Fruit fly (Drosophila melanogaster): ENCODE measurements around the gene CG14879.

CG14879 gene

DNA sequence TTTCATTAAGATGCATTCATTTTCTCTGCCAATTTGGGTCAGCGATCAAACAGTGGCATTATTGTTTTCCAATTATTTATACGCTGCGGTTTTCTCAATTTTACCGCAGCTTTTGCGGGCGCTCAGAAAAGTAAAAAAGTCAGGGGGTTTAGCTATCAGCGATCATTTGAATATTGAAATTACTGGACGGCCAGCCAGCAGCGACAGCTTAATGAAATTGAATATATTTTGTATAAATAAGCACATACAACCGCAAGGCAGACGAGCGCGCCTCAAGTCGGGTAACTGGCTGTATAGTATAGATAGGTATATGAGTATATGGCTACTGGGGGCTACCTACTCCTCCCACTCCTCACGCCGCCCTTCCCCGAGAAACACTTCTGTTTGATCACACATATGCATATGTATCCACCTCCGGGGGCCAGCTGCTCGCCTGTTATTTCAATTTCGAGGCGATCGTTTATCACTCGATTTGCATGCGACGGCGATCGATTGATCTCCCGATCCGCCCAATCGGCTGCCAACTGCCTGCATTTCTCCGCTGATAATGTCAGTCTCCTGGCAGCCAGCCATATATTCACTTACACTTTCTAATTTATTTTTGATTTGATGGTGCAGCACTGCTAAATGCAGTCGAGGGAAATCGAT lies 7.3 kb upstream of the CG14879 start:
- TF ChIP-seq h (optimal IDR thresholded peaks at IDR 0.05) (no peak), Sin3A (optimal IDR thresholded peaks at IDR 0.05) (no peak), Myc (optimal IDR thresholded peaks at IDR 0.05) (no peak), psq (optimal IDR thresholded peaks at IDR 0.05) (no peak), insv (optimal IDR thresholded peaks at IDR 0.05) (no peak), ttk (optimal IDR thresholded peaks at IDR 0.05) (no peak)

DNA sequence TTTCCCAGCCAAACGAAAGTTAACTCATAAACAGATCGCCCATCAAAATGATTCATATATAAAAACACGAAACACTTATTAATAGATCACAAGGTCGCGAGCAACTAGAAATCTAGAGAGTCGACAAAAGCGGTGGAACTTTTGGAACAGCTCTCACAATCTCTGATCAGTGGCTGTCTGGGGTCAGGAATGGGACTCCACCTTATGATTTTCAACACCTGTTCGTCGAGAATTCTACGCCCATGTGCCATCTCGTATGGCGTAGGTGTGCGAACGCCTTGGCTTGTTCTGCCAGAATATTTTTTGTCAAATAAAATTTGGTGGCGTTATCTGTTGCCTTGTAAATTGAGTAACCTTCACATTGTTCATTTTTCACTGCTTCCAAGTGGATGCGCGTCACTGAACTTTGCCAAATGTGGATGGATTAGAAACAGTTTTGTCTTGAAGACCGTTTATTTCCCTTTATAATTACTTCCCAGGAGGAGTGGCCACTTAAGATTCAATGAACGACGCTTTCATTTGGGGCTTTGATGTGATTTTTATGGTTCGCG lies 6.4 kb upstream of the CG14879 start:
- no peak for TF ChIP-seq ttk (optimal IDR thresholded peaks at IDR 0.05)
- no peak for TF ChIP-seq Myc (optimal IDR thresholded peaks at IDR 0.05)
- TF ChIP-seq insv (optimal IDR thresholded peaks at IDR 0.05): no peak
- TF ChIP-seq h (optimal IDR thresholded peaks at IDR 0.05): no peak
- no peak for TF ChIP-seq Sin3A (optimal IDR thresholded peaks at IDR 0.05)
- TF ChIP-seq psq (optimal IDR thresholded peaks at IDR 0.05): no peak

DNA sequence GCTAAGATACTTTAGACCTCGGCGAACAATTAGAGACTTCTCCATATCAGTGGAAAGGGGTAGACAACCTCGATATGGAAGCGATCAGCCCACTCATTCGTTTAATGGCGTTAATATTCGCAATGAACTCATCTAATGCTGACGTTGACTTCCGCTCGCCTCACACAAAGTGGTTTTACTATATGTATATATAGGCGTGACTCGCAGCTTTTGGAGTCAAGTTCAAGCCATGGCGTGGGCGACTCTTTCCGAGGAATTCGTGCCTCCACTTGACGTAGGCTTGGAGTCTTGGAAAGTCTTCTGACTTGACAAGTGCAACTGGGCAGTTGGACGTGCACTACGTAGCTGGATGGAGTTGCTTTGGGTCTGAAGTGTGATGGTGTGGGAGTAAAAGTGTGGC lies 4.6 kb upstream of the CG14879 start:
- TF ChIP-seq ttk (optimal IDR thresholded peaks at IDR 0.05) (no peak), insv (optimal IDR thresholded peaks at IDR 0.05) (no peak), Sin3A (optimal IDR thresholded peaks at IDR 0.05) (no peak), psq (optimal IDR thresholded peaks at IDR 0.05) (no peak), Myc (optimal IDR thresholded peaks at IDR 0.05) (no peak), h (optimal IDR thresholded peaks at IDR 0.05) (no peak)

DNA sequence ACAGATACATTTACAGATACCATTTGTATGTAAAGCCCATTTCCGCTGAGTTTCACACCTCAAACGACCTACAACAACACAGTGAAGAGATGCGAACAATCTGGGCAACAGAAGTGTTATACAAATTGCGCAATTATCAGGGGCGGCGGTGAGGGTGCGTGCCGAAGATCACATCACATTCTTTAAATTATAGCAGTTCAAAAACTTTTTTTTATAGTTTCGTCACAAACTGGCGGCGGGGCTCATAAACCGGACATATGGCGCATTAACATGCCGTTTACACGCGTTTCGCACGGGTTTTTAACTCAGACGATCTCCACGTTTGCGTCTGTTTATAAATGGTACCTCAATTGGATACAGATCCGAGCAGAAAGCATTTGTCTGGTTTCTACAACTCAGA lies 4.2 kb upstream of the CG14879 start:
- TF ChIP-seq ttk (optimal IDR thresholded peaks at IDR 0.05) (no peak), Sin3A (optimal IDR thresholded peaks at IDR 0.05) (no peak), insv (optimal IDR thresholded peaks at IDR 0.05) (no peak), Myc (optimal IDR thresholded peaks at IDR 0.05) (no peak), h (optimal IDR thresholded peaks at IDR 0.05) (no peak), psq (optimal IDR thresholded peaks at IDR 0.05) (no peak)

DNA sequence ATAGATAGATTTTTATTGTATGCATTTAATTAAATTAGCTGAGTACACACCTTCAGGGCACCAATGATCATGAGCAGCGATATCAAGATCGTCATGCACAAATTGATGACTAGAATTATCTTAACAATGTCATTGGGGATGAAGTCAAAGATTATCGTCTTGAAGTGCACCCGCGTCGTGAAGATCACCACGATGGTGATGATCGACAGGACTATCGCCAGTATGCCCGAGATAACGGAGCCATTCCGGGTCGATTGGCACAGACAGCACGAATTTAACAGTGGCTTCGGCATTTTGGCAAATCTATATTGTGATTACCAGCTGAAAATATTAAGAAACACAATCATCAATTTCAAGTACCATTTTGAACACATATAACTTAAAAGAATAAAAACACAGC lies 3.0 kb upstream of the CG14879 start:
- no peak for TF ChIP-seq ttk (optimal IDR thresholded peaks at IDR 0.05)
- no peak for TF ChIP-seq h (optimal IDR thresholded peaks at IDR 0.05)
- no peak for TF ChIP-seq Myc (optimal IDR thresholded peaks at IDR 0.05)
- no peak for TF ChIP-seq psq (optimal IDR thresholded peaks at IDR 0.05)
- TF ChIP-seq insv (optimal IDR thresholded peaks at IDR 0.05): no peak
- TF ChIP-seq Sin3A (optimal IDR thresholded peaks at IDR 0.05): no peak

DNA sequence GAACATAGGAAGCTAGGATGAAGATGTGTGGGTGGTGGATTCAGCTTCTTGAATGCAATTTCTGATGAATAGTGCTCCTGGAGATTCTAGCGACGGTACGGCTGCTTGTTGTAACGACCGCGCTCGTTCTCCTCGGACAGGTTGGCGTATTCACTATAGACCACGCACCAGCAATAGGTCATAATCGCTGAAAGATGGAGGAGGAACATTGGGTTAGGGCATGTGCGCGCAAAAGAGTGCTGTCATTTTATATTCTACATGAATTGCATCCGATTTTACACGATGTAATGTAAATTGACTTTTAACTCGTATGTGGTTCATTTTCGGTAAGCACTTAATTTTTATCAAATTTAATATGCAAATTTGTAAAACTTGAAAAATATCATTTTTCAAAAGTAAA lies 2.0 kb upstream of the CG14879 start:
- TF ChIP-seq insv (optimal IDR thresholded peaks at IDR 0.05) (no peak), Sin3A (optimal IDR thresholded peaks at IDR 0.05) (no peak), ttk (optimal IDR thresholded peaks at IDR 0.05) (no peak), psq (optimal IDR thresholded peaks at IDR 0.05) (no peak), Myc (optimal IDR thresholded peaks at IDR 0.05) (no peak), h (optimal IDR thresholded peaks at IDR 0.05) (no peak)

DNA sequence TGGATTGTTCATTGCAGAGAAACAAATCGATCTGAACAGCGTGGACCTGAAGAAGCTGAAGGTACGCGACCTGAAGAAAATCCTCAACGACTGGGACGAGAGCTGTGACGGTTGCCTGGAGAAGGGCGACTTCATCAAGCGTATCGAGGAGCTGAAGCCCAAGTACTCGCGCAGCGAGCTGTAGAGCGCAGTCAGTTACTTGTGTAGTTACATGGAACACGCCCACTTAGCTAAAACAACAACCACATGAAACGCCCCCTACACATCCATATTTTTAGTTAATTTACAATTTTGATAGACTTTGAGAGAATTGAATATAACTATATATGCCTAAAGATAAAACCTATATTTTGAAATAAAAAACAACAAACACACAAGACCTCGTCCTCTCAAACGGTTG lies 1.4 kb upstream of the CG14879 start:
- TF ChIP-seq insv (optimal IDR thresholded peaks at IDR 0.05) (no peak), ttk (optimal IDR thresholded peaks at IDR 0.05) (no peak), Sin3A (optimal IDR thresholded peaks at IDR 0.05) (no peak), Myc (optimal IDR thresholded peaks at IDR 0.05) (no peak), h (optimal IDR thresholded peaks at IDR 0.05) (no peak), psq (optimal IDR thresholded peaks at IDR 0.05) (no peak)

DNA sequence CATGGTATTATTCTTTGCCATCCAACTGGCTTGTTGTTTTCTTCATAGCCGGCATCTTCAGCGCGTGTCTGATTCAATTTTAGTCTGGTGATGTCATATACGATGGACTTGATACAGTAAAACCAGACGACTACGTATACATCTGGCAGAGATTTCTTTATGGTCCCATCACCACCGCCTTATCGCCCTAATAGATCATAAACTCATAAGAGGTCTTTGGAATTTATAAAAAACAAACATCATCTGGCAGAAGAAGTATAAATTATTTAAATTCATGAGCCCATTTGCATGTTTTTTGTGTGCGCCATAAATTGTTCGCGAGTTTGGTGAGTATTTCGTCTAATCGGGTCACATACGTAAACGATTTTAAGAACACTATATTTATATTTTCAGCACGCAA lies 737 bp downstream of the CG14879 start:
- TF ChIP-seq h (optimal IDR thresholded peaks at IDR 0.05): no peak
- TF ChIP-seq psq (optimal IDR thresholded peaks at IDR 0.05): no peak
- TF ChIP-seq insv (optimal IDR thresholded peaks at IDR 0.05): no peak
- no peak for TF ChIP-seq ttk (optimal IDR thresholded peaks at IDR 0.05)
- no peak for TF ChIP-seq Myc (optimal IDR thresholded peaks at IDR 0.05)
- no peak for TF ChIP-seq Sin3A (optimal IDR thresholded peaks at IDR 0.05)

DNA sequence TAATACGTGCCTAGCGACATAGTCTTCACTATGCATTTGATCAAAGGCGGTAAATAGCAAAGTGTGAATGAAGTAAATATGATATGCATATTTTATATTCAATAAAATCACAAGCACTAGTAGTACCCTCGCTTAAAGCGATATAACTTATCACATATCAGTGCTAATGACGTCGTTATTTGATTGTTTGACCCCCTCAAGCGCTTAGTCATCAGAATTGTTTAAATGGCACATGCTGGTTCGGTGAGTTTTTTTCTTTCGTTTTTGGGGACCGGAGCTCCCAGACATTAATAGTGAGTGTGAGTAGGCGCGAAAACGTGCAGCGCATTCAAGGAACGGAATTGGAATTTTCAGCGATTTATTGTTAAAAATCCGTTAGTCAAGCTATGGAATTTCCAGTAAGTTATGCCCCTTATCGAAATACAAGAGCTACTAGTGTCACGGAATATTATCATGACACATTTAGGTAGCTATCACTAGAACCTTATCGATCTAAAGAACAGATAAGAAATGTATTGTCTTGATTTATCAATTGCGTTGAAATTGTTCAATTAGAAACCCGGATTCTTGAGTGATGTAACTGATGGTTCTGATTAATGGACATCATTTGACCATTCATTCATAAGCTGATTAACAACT lies 1.3 kb downstream of the CG14879 start:
- TF ChIP-seq Myc (optimal IDR thresholded peaks at IDR 0.05) (no peak), ttk (optimal IDR thresholded peaks at IDR 0.05) (no peak), psq (optimal IDR thresholded peaks at IDR 0.05) (no peak), h (optimal IDR thresholded peaks at IDR 0.05) (no peak), insv (optimal IDR thresholded peaks at IDR 0.05) (no peak), Sin3A (optimal IDR thresholded peaks at IDR 0.05) (no peak)

DNA sequence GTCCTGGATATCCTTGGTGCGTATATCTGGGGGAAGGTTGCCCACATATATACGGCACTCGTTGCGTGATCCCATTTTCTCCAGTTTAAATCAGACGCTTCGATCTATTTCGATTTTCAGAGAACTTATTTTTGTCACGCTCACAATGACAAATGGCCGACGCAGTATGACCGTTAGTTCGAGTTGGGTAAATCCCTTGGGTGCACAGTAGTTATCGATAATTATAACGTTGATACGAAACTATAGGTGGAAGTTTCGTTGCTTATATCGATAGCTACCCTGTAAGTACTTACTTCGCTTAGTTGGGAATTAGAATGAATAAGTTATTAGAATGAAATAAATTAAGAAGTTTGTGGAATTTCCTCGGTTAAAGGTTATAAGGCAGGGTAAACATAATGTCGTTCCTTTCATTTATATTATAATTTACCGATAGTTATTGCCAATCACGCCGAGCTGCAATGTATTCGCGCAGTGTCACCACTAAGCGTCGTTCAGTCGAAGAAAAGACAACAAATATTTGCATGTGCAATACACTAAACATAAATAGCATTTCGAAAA lies 7.1 kb downstream of the CG14879 start, which contains the start of the genes SF2 and pad:
Gene SF2, minus strand, starts transcription at position 172 of the 558 bp plus-strand sequence.
Gene pad, plus strand, starts transcription at position 502 of the 558 bp plus-strand sequence.
- TF ChIP-seq h (optimal IDR thresholded peaks at IDR 0.05): no peak
- no peak for TF ChIP-seq Sin3A (optimal IDR thresholded peaks at IDR 0.05)
- no peak for TF ChIP-seq ttk (optimal IDR thresholded peaks at IDR 0.05)
- TF ChIP-seq insv (optimal IDR thresholded peaks at IDR 0.05): no peak
- TF ChIP-seq psq (optimal IDR thresholded peaks at IDR 0.05): no peak
- no peak for TF ChIP-seq Myc (optimal IDR thresholded peaks at IDR 0.05)

DNA sequence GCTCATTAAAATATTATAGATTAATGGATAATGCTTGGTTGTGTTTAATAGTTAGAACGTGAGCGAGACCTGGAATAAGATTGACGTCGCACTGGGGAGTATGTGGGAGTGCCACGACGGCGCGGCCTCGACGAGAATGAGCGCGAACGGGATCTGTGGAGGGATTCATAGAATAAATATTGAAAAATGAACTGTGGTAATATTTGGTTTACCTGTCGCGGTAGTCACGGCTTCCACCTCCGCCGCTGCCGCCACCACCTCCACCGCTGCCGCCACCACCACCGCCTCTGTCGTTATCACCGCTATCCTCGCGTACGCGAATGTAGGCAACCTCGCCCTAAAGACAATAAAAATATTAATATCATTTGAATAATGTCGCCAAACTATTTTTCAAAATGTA lies 8.4 kb downstream of the CG14879 start:
- TF ChIP-seq h (optimal IDR thresholded peaks at IDR 0.05) (no peak), ttk (optimal IDR thresholded peaks at IDR 0.05) (no peak), Sin3A (optimal IDR thresholded peaks at IDR 0.05) (no peak), Myc (optimal IDR thresholded peaks at IDR 0.05) (no peak), insv (optimal IDR thresholded peaks at IDR 0.05) (no peak), psq (optimal IDR thresholded peaks at IDR 0.05) (no peak)

DNA sequence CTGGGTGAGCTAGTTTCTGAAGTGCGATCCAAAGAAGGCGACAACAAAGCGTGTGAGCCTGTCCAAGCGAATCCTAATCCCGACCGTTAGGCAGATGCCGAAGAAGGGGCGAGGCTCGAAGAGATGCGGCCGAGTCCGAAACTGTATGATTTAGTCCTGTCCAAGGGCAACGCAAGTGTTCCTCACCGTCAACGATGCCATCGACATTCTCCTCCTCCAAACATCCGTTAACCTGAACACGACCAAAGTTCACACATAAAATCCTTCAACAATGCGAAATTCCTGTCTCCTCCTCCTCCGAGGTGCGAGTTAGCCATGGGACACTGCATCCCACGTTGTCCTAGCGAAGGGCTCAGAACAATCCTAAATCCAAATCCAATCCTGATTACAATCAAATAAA lies 9.6 kb downstream of the CG14879 start, which contains the start of gene Sulf1:
Gene Sulf1, minus strand, starts transcription at position 101 of the 400 bp plus-strand sequence.
- TF ChIP-seq Sin3A (optimal IDR thresholded peaks at IDR 0.05) (no peak), Myc (optimal IDR thresholded peaks at IDR 0.05) (no peak), insv (optimal IDR thresholded peaks at IDR 0.05) (no peak), h (optimal IDR thresholded peaks at IDR 0.05) (no peak), ttk (optimal IDR thresholded peaks at IDR 0.05) (no peak), psq (optimal IDR thresholded peaks at IDR 0.05) (no peak)

Measured in Kc167 (cell line).